Fruit fly (Drosophila melanogaster) Kc167 (cell line): Measurements from ENCODE around the gene CG13008.

ENCODE experiments used
- Myc ChIP-seq: fragments of >200 bp; optimal IDR thresholded peaks from 2 replicates; lab custom pipeline; 2017; ENCODE audit warnings: missing external identifiers
- Sin3A ChIP-seq: fragments of >200 bp; optimal IDR thresholded peaks from 2 replicates; lab custom pipeline; 2018; ENCODE audit warnings: missing external identifiers
- h ChIP-seq: fragments of >200 bp; optimal IDR thresholded peaks from 3 replicates; lab custom pipeline; 2018; ENCODE audit warnings: missing external identifiers
- insv ChIP-seq: fragments of >200 bp; optimal IDR thresholded peaks from 3 replicates; lab custom pipeline; 2018; ENCODE audit warnings: missing external identifiers
- psq ChIP-seq: fragments of >200 bp; optimal IDR thresholded peaks from 2 replicates; lab custom pipeline; 2017; ENCODE audit warnings: missing external identifiers
- ttk ChIP-seq: sonication (Bioruptor generic); optimal IDR thresholded peaks from 2 replicates; lab custom pipeline; 2017; ENCODE audit warnings: missing external identifiers

The CG13008 gene

dm6 chrX:16730791-16731190, 19.7 kb downstream of the CG13008 start, which contains the start of gene TwdlX:
Gene TwdlX (plus strand): TSS chrX:16731091.
- TF ChIP-seq h (lab: Kevin White, UChicago) (no peak), Myc (no peak), insv (lab: Kevin White, UChicago) (no peak), Sin3A (lab: Kevin White, UChicago) (no peak), ttk (no peak), psq (no peak)

- TF ChIP-seq Myc, result no peak
- TF ChIP-seq ttk, result no peak
- no peak for TF ChIP-seq insv (lab: Kevin White, UChicago)
- no peak for TF ChIP-seq h (lab: Kevin White, UChicago)
- TF ChIP-seq psq, result no peak
- TF ChIP-seq Sin3A (lab: Kevin White, UChicago), result no peak
Measured at dm6 chrX:16733244-16733643, 22.1 kb downstream of the CG13008 start.

- TF ChIP-seq Myc (no peak), ttk (no peak), psq (no peak), h (lab: Kevin White, UChicago) (no peak), Sin3A (lab: Kevin White, UChicago) (no peak), insv (lab: Kevin White, UChicago) (no peak)
Measured at dm6 chrX:16734647-16735046, 23.5 kb downstream of the CG13008 start, which contains the start of gene TwdlY. Gene TwdlY (plus strand): TSS chrX:16734947.

- TF ChIP-seq h (lab: Kevin White, UChicago), result no peak
- no peak for TF ChIP-seq insv (lab: Kevin White, UChicago)
- no peak for TF ChIP-seq Myc
- no peak for TF ChIP-seq ttk
- no peak for TF ChIP-seq psq
- no peak for TF ChIP-seq Sin3A (lab: Kevin White, UChicago)
Measured at dm6 chrX:16736180-16736579, 25.1 kb downstream of the CG13008 start.

dm6 chrX:16737878-16738277, 26.8 kb downstream of the CG13008 start, which contains the start of gene TwdlZ:
Gene TwdlZ (plus strand): TSS chrX:16738178.
- no peak for TF ChIP-seq ttk
- no peak for TF ChIP-seq Sin3A (lab: Kevin White, UChicago)
- no peak for TF ChIP-seq psq
- no peak for TF ChIP-seq h (lab: Kevin White, UChicago)
- no peak for TF ChIP-seq insv (lab: Kevin White, UChicago)
- TF ChIP-seq Myc, result no peak

dm6 chrX:16740606-16741005, 29.5 kb downstream of the CG13008 start, which contains the start of gene CG32568:
Gene CG32568 (plus strand): TSS chrX:16740906.
- TF ChIP-seq h (lab: Kevin White, UChicago) (no peak), psq (no peak), insv (lab: Kevin White, UChicago) (no peak), ttk (no peak), Sin3A (lab: Kevin White, UChicago) (no peak), Myc (no peak)

- TF ChIP-seq insv (lab: Kevin White, UChicago), result no peak
Measured at dm6 chrX:16742547-16742946, 31.4 kb downstream of the CG13008 start, which contains the start of gene Twdlalpha. Gene Twdlalpha (plus strand): TSS chrX:16742847.

dm6 chrX:16744345-16744744, 33.2 kb downstream of the CG13008 start:
- no peak for TF ChIP-seq psq
- no peak for TF ChIP-seq Myc
- no peak for TF ChIP-seq Sin3A (lab: Kevin White, UChicago)
- no peak for TF ChIP-seq h (lab: Kevin White, UChicago)
- TF ChIP-seq insv (lab: Kevin White, UChicago), result no peak
- TF ChIP-seq ttk, result no peak

- TF ChIP-seq Sin3A (lab: Kevin White, UChicago), result no peak
- TF ChIP-seq h (lab: Kevin White, UChicago), result no peak
- no peak for TF ChIP-seq ttk
- no peak for TF ChIP-seq psq
- no peak for TF ChIP-seq Myc
- no peak for TF ChIP-seq insv (lab: Kevin White, UChicago)
Measured at dm6 chrX:16745942-16746341, 34.8 kb downstream of the CG13008 start.

- no peak for TF ChIP-seq insv (lab: Kevin White, UChicago)
- peak; percentile 4 for TF ChIP-seq h (lab: Kevin White, UChicago)
- no peak for TF ChIP-seq Sin3A (lab: Kevin White, UChicago)
Measured at dm6 chrX:16746824-16747223, 35.7 kb downstream of the CG13008 start.

- TF ChIP-seq ttk (no peak), h (lab: Kevin White, UChicago) (no peak), insv (lab: Kevin White, UChicago) (no peak), Myc (no peak), psq (no peak), Sin3A (lab: Kevin White, UChicago) (no peak)
Measured at dm6 chrX:16747467-16747866, 36.4 kb downstream of the CG13008 start.

- no peak for TF ChIP-seq ttk
- TF ChIP-seq Sin3A (lab: Kevin White, UChicago), result no peak
- TF ChIP-seq insv (lab: Kevin White, UChicago), result no peak
- TF ChIP-seq Myc, result no peak
- no peak for TF ChIP-seq psq
- no peak for TF ChIP-seq h (lab: Kevin White, UChicago)
Measured at dm6 chrX:16749324-16749723, 38.2 kb downstream of the CG13008 start.

- TF ChIP-seq ttk (no peak), insv (lab: Kevin White, UChicago) (no peak), Myc (no peak), h (lab: Kevin White, UChicago) (no peak), psq (no peak), Sin3A (lab: Kevin White, UChicago) (no peak)
Measured at dm6 chrX:16750712-16751578, 39.8 kb downstream of the CG13008 start.
